Worm (Caenorhabditis elegans): ENCODE measurements around the gene gcy-15.
"Not testable (repeated sequence)": the region's sequence is repeated elsewhere in the genome, so short reads cannot be mapped to it uniquely, and the experiment has no call there.

- not testable (repeated sequence) for TF ChIP-seq him-1, W03F9.2, dao-5 (tag; optimal IDR thresholded peaks at IDR 0.05)
Observed at ce11 chrII:3144552-3144951, 52.3 kb downstream of the gcy-15 start, which contains the start of gene sri-43.
